Worm (Caenorhabditis elegans) whole organism, midembryonic: ENCODE results near the gene str-109.

Experiments
- T22C8.4 ChIP-seq: fragments of 200-800 bp; sonication (Bioruptor generic); IDR thresholded peaks from 2 replicates; pipeline ENCODE4 v1.3.6; 2022; ENCODE audit warnings: missing genetic modification characterization, missing compliant biosample characterization
- cog-1 ChIP-seq: sonication (generic microtip); optimal IDR thresholded peaks from 2 replicates; lab custom pipeline; 2016; ENCODE audit warnings: missing genetic modification characterization, missing compliant biosample characterization
- flt-1 ChIP-seq: fragments of 200-800 bp; sonication (Bioruptor generic); IDR thresholded peaks from 2 replicates; pipeline ENCODE4 v1.3.6; 2022; ENCODE audit warnings: missing genetic modification characterization, missing compliant biosample characterization
- klf-2 ChIP-seq: fragments of 200-800 bp; sonication (Bioruptor generic); conservative IDR thresholded peaks from 2 replicates; pipeline ENCODE4 v1.3.6; 2022; ENCODE audit warnings: missing genetic modification reagents, missing genetic modification characterization, missing compliant biosample characterization
- med-1 ChIP-seq: sonication (generic microtip); optimal IDR thresholded peaks from 2 replicates; lab custom pipeline; 2017; ENCODE audit warnings: missing genetic modification characterization, mild to moderate bottlenecking, missing compliant biosample characterization, antibody characterized with exemption, missing genetic modification reagents; ENCODE audit not compliant: insufficient read depth
- ref-1 ChIP-seq: fragments of 200-800 bp; sonication (Bioruptor generic); conservative IDR thresholded peaks from 2 replicates; pipeline ENCODE4 v1.3.6; 2022; ENCODE audit warnings: missing genetic modification reagents, missing genetic modification characterization, missing compliant biosample characterization
- tab-1 ChIP-seq: fragments of 200-800 bp; sonication (Bioruptor generic); IDR thresholded peaks from 2 replicates; pipeline ENCODE4 v1.3.6; 2022; ENCODE audit warnings: missing genetic modification characterization, missing compliant biosample characterization
- ztf-23 ChIP-seq: fragments of 200-800 bp; sonication (Bioruptor generic); IDR thresholded peaks from 2 replicates; pipeline ENCODE4 v1.3.6; 2022; ENCODE audit warnings: missing genetic modification reagents, missing genetic modification characterization, missing compliant biosample characterization
- ztf-29 ChIP-seq: fragments of 200-800 bp; sonication (Bioruptor generic); IDR thresholded peaks from 2 replicates; pipeline ENCODE4 v1.3.6; 2022; ENCODE audit warnings: missing genetic modification reagents, missing genetic modification characterization, missing compliant biosample characterization

Gene str-109

ce11 chrV:16194639-16195038 is 32.6 kb upstream of the str-109 start, which contains the start of gene rabr-4:
Gene rabr-4 (plus strand): TSS chrV:16194939.
- no peak for TF ChIP-seq med-1 (GFP tag; lab: Kevin White, UChicago)
- TF ChIP-seq ztf-23 = no peak
- TF ChIP-seq T22C8.4 (GFP tag; lab: Robert Waterston, UW) = no peak
- no peak for TF ChIP-seq ref-1
- no peak for TF ChIP-seq klf-2 (GFP tag; lab: Robert Waterston, UW)
- no peak for TF ChIP-seq cog-1 (tag; lab: Kevin White, UChicago)
- no peak for TF ChIP-seq ztf-29
- no peak for TF ChIP-seq tab-1 (GFP tag; lab: Robert Waterston, UW)
- TF ChIP-seq flt-1 (GFP tag; lab: Robert Waterston, UW) = no peak

ce11 chrV:16192114-16192513 is 30.1 kb upstream of the str-109 start, which contains the start of gene srh-279:
Gene srh-279 (plus strand): TSS chrV:16192414.
- TF ChIP-seq flt-1 (GFP tag; lab: Robert Waterston, UW) (no peak), ztf-29 (no peak), T22C8.4 (GFP tag; lab: Robert Waterston, UW) (no peak), klf-2 (GFP tag; lab: Robert Waterston, UW) (no peak), tab-1 (GFP tag; lab: Robert Waterston, UW) (no peak), ref-1 (no peak), ztf-23 (no peak), med-1 (GFP tag; lab: Kevin White, UChicago) (no peak), cog-1 (tag; lab: Kevin White, UChicago) (no peak)

DNA sequence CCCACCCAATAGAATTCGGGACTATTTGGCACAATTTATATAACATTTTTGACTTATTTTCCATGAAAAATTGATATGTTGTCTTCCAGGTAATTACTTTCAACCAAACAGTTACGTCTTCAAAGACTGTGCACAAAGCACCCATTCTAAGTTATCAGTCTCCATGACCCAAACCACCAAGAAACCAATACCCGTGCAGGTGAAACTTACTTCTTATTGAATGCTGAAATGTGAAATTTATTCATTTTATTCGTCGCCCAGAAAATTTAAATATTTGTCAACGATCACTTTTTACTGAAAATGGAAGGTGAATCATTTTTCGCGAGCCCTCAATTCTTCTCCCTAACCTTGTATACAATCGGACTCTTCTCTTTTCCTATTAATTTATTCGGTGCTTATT is 28.5 kb upstream of the str-109 start, which contains the start of gene srh-281:
TSS of gene srh-281 (plus strand) at position 301 of the 400 bp plus-strand sequence.
- TF ChIP-seq med-1 (GFP tag; lab: Kevin White, UChicago) (no peak), flt-1 (GFP tag; lab: Robert Waterston, UW) (no peak), ztf-23 (no peak), klf-2 (GFP tag; lab: Robert Waterston, UW) (no peak), tab-1 (GFP tag; lab: Robert Waterston, UW) (no peak), cog-1 (tag; lab: Kevin White, UChicago) (no peak), ztf-29 (no peak), T22C8.4 (GFP tag; lab: Robert Waterston, UW) (no peak), ref-1 (no peak)

DNA sequence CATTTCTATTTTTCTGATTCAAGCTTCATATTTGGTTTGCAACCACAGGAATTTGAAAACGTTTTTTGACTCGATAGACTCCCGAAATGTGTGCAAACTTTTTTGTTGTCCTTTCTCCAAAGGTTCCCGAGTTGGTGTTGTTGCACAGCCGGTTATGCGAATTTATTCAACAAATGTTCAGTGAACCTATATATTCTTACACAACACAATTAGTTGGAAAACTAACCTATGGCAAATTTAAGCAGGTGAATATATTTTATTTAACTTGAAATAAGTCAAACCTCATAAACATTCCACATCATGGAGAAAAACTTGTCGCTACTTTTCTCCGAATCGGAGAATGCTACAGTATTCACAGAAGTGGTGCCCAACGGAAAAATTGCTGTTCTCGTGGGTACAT is 21.3 kb upstream of the str-109 start, which contains the start of gene srz-14:
TSS of gene srz-14 (plus strand) at position 301 of the 400 bp plus-strand sequence.
- TF ChIP-seq med-1 (GFP tag; lab: Kevin White, UChicago) (no peak), ztf-29 (no peak), cog-1 (tag; lab: Kevin White, UChicago) (no peak), flt-1 (GFP tag; lab: Robert Waterston, UW) (no peak), ztf-23 (no peak), tab-1 (GFP tag; lab: Robert Waterston, UW) (no peak), ref-1 (no peak), klf-2 (GFP tag; lab: Robert Waterston, UW) (no peak), T22C8.4 (GFP tag; lab: Robert Waterston, UW) (no peak)

DNA sequence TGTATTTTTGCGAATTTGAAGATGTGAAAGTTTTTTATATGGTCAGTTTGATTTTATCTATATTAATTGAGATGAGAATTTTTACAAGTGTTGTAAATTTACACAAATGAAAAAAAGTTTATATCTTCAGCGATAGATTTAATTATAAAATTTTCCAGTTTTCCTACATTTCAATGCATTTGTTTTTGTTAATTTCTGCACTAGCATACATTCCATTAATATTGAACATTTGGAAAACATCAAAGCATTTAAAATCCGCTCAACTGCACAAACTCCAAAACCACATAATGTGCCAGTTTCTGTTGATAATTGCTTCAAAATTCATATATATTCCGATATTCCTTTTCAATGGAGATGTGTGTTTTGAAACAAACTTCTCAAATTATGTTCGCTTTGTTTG is 20.9 kb upstream of the str-109 start, which contains the start of gene srh-277:
TSS of gene srh-277 (plus strand) at position 301 of the 400 bp plus-strand sequence.
- no peak for TF ChIP-seq tab-1 (GFP tag; lab: Robert Waterston, UW)
- no peak for TF ChIP-seq ztf-29
- no peak for TF ChIP-seq T22C8.4 (GFP tag; lab: Robert Waterston, UW)
- no peak for TF ChIP-seq cog-1 (tag; lab: Kevin White, UChicago)
- no peak for TF ChIP-seq med-1 (GFP tag; lab: Kevin White, UChicago)
- no peak for TF ChIP-seq ztf-23
- TF ChIP-seq flt-1 (GFP tag; lab: Robert Waterston, UW) = no peak

DNA sequence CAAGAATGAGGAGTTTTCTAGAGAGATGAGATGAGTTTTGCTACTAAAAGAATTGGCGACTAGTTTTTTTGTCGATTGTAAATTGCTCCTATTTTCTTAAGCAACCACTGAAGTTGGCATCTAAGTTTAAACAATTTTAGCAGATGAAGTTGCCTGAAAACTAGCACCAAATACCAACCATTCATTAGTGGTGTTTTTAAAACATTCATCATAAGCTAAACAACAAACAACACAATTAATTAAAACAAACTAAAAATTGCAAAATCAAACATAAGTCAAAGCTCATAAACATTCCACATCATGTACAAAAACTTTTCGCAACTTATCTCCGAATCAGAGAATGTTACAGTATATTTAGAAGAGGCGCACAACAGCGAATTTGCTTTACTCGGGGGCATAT is 20.1 kb upstream of the str-109 start, which contains the start of gene srz-13:
TSS of gene srz-13 (plus strand) at position 301 of the 400 bp plus-strand sequence.
- TF ChIP-seq cog-1 (tag; lab: Kevin White, UChicago) (no peak), ztf-23 (no peak), T22C8.4 (GFP tag; lab: Robert Waterston, UW) (no peak), med-1 (GFP tag; lab: Kevin White, UChicago) (no peak), tab-1 (GFP tag; lab: Robert Waterston, UW) (no peak), flt-1 (GFP tag; lab: Robert Waterston, UW) (no peak), klf-2 (GFP tag; lab: Robert Waterston, UW) (no peak)

DNA sequence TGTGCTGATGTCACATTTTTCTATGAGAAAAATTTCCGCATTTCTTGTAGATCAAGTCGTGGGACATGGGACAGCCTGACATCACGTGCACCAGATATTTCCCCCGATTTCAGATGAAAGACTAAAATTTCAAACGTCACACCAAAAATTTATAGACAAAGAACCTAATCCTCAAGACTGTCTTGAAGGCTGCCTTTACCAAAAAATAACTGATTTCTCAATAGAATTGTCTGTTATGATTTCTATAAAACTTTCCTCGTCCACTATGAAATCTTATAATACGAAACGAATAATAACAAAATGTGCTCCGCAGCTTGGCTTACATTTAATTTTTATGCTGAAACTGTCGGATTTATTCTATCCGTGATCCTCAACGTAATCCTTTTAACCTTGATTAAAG is 18.3 kb upstream of the str-109 start, which contains the start of gene str-106:
TSS of gene str-106 (plus strand) at position 301 of the 400 bp plus-strand sequence.
- no peak for TF ChIP-seq flt-1 (GFP tag; lab: Robert Waterston, UW)

- TF ChIP-seq ztf-29 = no peak
Observed at ce11 chrV:16175757-16176156, 13.7 kb upstream of the str-109 start, which contains the start of gene cyp-33D1. Gene cyp-33D1 (minus strand): TSS chrV:16175857.

- TF ChIP-seq ztf-23 (no peak), T22C8.4 (GFP tag; lab: Robert Waterston, UW) (no peak), klf-2 (GFP tag; lab: Robert Waterston, UW) (no peak), cog-1 (tag; lab: Kevin White, UChicago) (no peak), flt-1 (GFP tag; lab: Robert Waterston, UW) (no peak), tab-1 (GFP tag; lab: Robert Waterston, UW) (no peak), ref-1 (no peak), ztf-29 (no peak), med-1 (GFP tag; lab: Kevin White, UChicago) (no peak)
Observed at ce11 chrV:16175227-16175626, 13.2 kb upstream of the str-109 start.

ce11 chrV:16174109-16174508 is 12.1 kb upstream of the str-109 start:
- TF ChIP-seq cog-1 (tag; lab: Kevin White, UChicago) (no peak), ztf-29 (no peak), T22C8.4 (GFP tag; lab: Robert Waterston, UW) (no peak), med-1 (GFP tag; lab: Kevin White, UChicago) (no peak), klf-2 (GFP tag; lab: Robert Waterston, UW) (no peak), ztf-23 (no peak)
